Worm (Caenorhabditis elegans) whole organism, L2 larva: ENCODE measurements around the gene asp-7.

Experiments used
- C34F6.9 ChIP-seq: fragments of 150-350 bp; optimal IDR thresholded peaks from 2 replicates; lab custom pipeline; 2014; ENCODE audit warnings: missing biosample characterization, missing genetic modification characterization
- F13H6.1 ChIP-seq: sonication (generic microtip); optimal IDR thresholded peaks from 2 replicates; lab custom pipeline; 2016; ENCODE audit warnings: missing genetic modification characterization, missing compliant biosample characterization
- R02D3.7 ChIP-seq: fragments of 150-350 bp; optimal IDR thresholded peaks from 2 replicates; lab custom pipeline; 2014; ENCODE audit warnings: missing biosample characterization, missing genetic modification characterization
- Y55F3AM.14 ChIP-seq: fragments of 200-800 bp; sonication (Bioruptor generic); optimal IDR thresholded peaks from 2 replicates; lab custom pipeline; 2018; ENCODE audit warnings: mild to moderate bottlenecking, missing genetic modification characterization, missing compliant biosample characterization
- ZK546.5 ChIP-seq: sonication (generic microtip); optimal IDR thresholded peaks from 2 replicates; lab custom pipeline; 2017; ENCODE audit warnings: missing biosample characterization, missing genetic modification characterization
- aly-2 ChIP-seq: fragments of 150-350 bp; optimal IDR thresholded peaks from 2 replicates; lab custom pipeline; 2014; ENCODE audit warnings: missing biosample characterization, missing genetic modification characterization
- blmp-1 ChIP-seq: sonication (generic microtip); optimal IDR thresholded peaks from 2 replicates; lab custom pipeline; 2017; ENCODE audit warnings: missing genetic modification characterization, mild to moderate bottlenecking, missing compliant biosample characterization, antibody characterized with exemption, moderate library complexity; ENCODE audit not compliant: insufficient read depth
- ceh-16 ChIP-seq: fragments of 150-350 bp; optimal IDR thresholded peaks from 2 replicates; lab custom pipeline; 2014; ENCODE audit warnings: missing biosample characterization, missing genetic modification characterization
- crh-2 ChIP-seq: sonication (generic microtip); optimal IDR thresholded peaks from 2 replicates; lab custom pipeline; 2017; ENCODE audit warnings: missing biosample characterization, missing genetic modification characterization
- dmd-4 ChIP-seq: sonication (generic microtip); optimal IDR thresholded peaks from 2 replicates; lab custom pipeline; 2017; ENCODE audit warnings: missing biosample characterization, missing genetic modification characterization
- egl-27 ChIP-seq: sonication (generic microtip); optimal IDR thresholded peaks from 3 replicates; lab custom pipeline; 2017; ENCODE audit warnings: missing biosample characterization, missing genetic modification reagents, missing genetic modification characterization
- elt-1 ChIP-seq: fragments of 150-350 bp; optimal IDR thresholded peaks from 2 replicates; lab custom pipeline; 2014; ENCODE audit warnings: missing biosample characterization, missing genetic modification characterization
- elt-3 ChIP-seq: sonication (generic microtip); optimal IDR thresholded peaks from 2 replicates; lab custom pipeline; 2017; ENCODE audit warnings: missing biosample characterization, missing genetic modification characterization
- fos-1 ChIP-seq: fragments of 150-350 bp; optimal IDR thresholded peaks from 2 replicates; lab custom pipeline; 2014; ENCODE audit warnings: missing biosample characterization, missing genetic modification characterization
- lin-13 ChIP-seq: fragments of 150-350 bp; optimal IDR thresholded peaks from 2 replicates; lab custom pipeline; 2014; ENCODE audit warnings: missing biosample characterization, missing genetic modification reagents, missing genetic modification characterization
- lin-39 ChIP-seq: fragments of 150-350 bp; optimal IDR thresholded peaks from 2 replicates; lab custom pipeline; 2014; ENCODE audit warnings: missing biosample characterization, missing genetic modification reagents, missing genetic modification characterization
- lsy-2 ChIP-seq, 2 experiments: fragments of 150-350 bp in 1 of 2; sonication (generic microtip) in 1 of 2; optimal IDR thresholded peaks; 2 replicates each; lab custom pipeline; 2014 to 2017; ENCODE audit warnings: missing biosample characterization in 2 of 2, missing genetic modification characterization in 2 of 2
- mab-5 ChIP-seq: fragments of 150-350 bp; optimal IDR thresholded peaks from 2 replicates; lab custom pipeline; 2014; ENCODE audit warnings: missing biosample characterization, missing genetic modification characterization
- mbf-1 ChIP-seq: sonication (generic microtip); optimal IDR thresholded peaks from 2 replicates; lab custom pipeline; 2017; ENCODE audit warnings: missing biosample characterization, missing genetic modification characterization
- mdl-1 ChIP-seq, 2 experiments: fragments of 150-350 bp in 1 of 2; sonication (generic microtip) in 1 of 2; optimal IDR thresholded peaks; 2 replicates each; lab custom pipeline; 2017; ENCODE audit warnings: missing biosample characterization in 2 of 2, missing genetic modification characterization in 2 of 2
- nhr-10 ChIP-seq: sonication (generic microtip); optimal IDR thresholded peaks from 2 replicates; lab custom pipeline; 2017; ENCODE audit warnings: missing biosample characterization, missing genetic modification characterization
- nhr-11 ChIP-seq: fragments of 150-350 bp; optimal IDR thresholded peaks from 2 replicates; lab custom pipeline; 2014; ENCODE audit warnings: missing biosample characterization, missing genetic modification characterization
- nhr-21 ChIP-seq: fragments of 150-350 bp; optimal IDR thresholded peaks from 2 replicates; lab custom pipeline; 2014; ENCODE audit warnings: missing biosample characterization, missing genetic modification characterization
- nhr-237 ChIP-seq: fragments of 150-350 bp; optimal IDR thresholded peaks from 2 replicates; lab custom pipeline; 2014; ENCODE audit warnings: missing biosample characterization, missing genetic modification characterization
- nhr-77 ChIP-seq: fragments of 150-350 bp; optimal IDR thresholded peaks from 2 replicates; lab custom pipeline; 2014; ENCODE audit warnings: missing biosample characterization, missing genetic modification characterization
- peb-1 ChIP-seq: fragments of 150-350 bp; optimal IDR thresholded peaks from 2 replicates; lab custom pipeline; 2014; ENCODE audit warnings: missing biosample characterization, missing genetic modification characterization
- sem-4 ChIP-seq: fragments of 150-350 bp; optimal IDR thresholded peaks from 2 replicates; lab custom pipeline; 2014; ENCODE audit warnings: missing biosample characterization, missing genetic modification reagents, missing genetic modification characterization
- skn-1 ChIP-seq: sonication (generic microtip); optimal IDR thresholded peaks from 2 replicates; lab custom pipeline; 2017; ENCODE audit warnings: missing biosample characterization, missing genetic modification characterization
- sma-3 ChIP-seq: sonication (generic microtip); optimal IDR thresholded peaks from 2 replicates; lab custom pipeline; 2016; ENCODE audit warnings: missing genetic modification reagents, missing genetic modification characterization, missing compliant biosample characterization
- sma-9 ChIP-seq, 2 experiments: fragments of 150-350 bp in 1 of 2; sonication (generic microtip) in 1 of 2; optimal IDR thresholded peaks; 2 replicates each; lab custom pipeline; 2014 to 2016; ENCODE audit warnings: missing genetic modification characterization in 2 of 2, mild to moderate bottlenecking in 1 of 2, missing biosample characterization in 1 of 2, missing compliant biosample characterization in 1 of 2, missing genetic modification reagents in 1 of 2, moderate library complexity in 1 of 2
- snpc-4 ChIP-seq: fragments of 150-350 bp; optimal IDR thresholded peaks from 2 replicates; lab custom pipeline; 2014; ENCODE audit warnings: missing biosample characterization, missing genetic modification characterization
- unc-55 ChIP-seq: fragments of 150-350 bp; sonication (generic microtip); optimal IDR thresholded peaks from 3 replicates; lab custom pipeline; 2014; ENCODE audit warnings: missing biosample characterization, missing genetic modification reagents, missing genetic modification characterization
- unc-62 ChIP-seq: fragments of 150-350 bp; optimal IDR thresholded peaks from 2 replicates; lab custom pipeline; 2014; ENCODE audit warnings: missing biosample characterization, missing genetic modification reagents, missing genetic modification characterization
- zag-1 ChIP-seq: fragments of 150-350 bp; optimal IDR thresholded peaks from 2 replicates; lab custom pipeline; 2014; ENCODE audit warnings: missing biosample characterization, missing genetic modification characterization
- ztf-4 ChIP-seq: fragments of 150-350 bp; optimal IDR thresholded peaks from 2 replicates; lab custom pipeline; 2014; ENCODE audit warnings: missing biosample characterization, missing genetic modification characterization

The asp-7 gene

ce11 chrV:3021306-3021705 lies 6.8 kb upstream of the asp-7 start, which contains the start of gene irld-12:
irld-12 (minus strand) TSS chrV:3021406.
- TF ChIP-seq Y55F3AM.14 = no peak
- no peak for TF ChIP-seq zag-1 (tag; lab: Kevin White, UChicago)
- TF ChIP-seq ztf-4 (tag; lab: Kevin White, UChicago) = no peak
- no peak for TF ChIP-seq elt-1
- TF ChIP-seq nhr-21 (tag; lab: Kevin White, UChicago) = no peak
- TF ChIP-seq C34F6.9 (tag; lab: Kevin White, UChicago) = no peak
- TF ChIP-seq aly-2 (tag; lab: Kevin White, UChicago) = no peak
- no peak for TF ChIP-seq elt-3 (tag; lab: Kevin White, UChicago)
- no peak for TF ChIP-seq crh-2 (tag; lab: Kevin White, UChicago)
- no peak for TF ChIP-seq ZK546.5
- no peak for TF ChIP-seq snpc-4 (tag; lab: Kevin White, UChicago)
- no peak for TF ChIP-seq sma-9 (GFP tag; optimal IDR thresholded peaks at IDR 0.05; lab: Kevin White, UChicago)
- no peak for TF ChIP-seq sma-9 (tag; optimal IDR thresholded peaks at IDR 0.05; lab: Kevin White, UChicago)

ce11 chrV:3024274-3024673 lies 3.8 kb upstream of the asp-7 start, which contains the start of gene asp-8:
asp-8 (plus strand) TSS chrV:3024549.
- TF ChIP-seq F13H6.1 (tag; lab: Kevin White, UChicago) (no peak), unc-55 (no peak), blmp-1 (tag; lab: Kevin White, UChicago) (no peak), C34F6.9 (tag; lab: Kevin White, UChicago) (no peak), unc-62 (GFP tag; lab: Kevin White, UChicago) (no peak), aly-2 (tag; lab: Kevin White, UChicago) (no peak), fos-1 (tag; lab: Kevin White, UChicago) (peak; percentile 28), sma-9 (GFP tag; optimal IDR thresholded peaks at IDR 0.05; lab: Kevin White, UChicago) (peak; percentile 45), sma-9 (tag; optimal IDR thresholded peaks at IDR 0.05; lab: Kevin White, UChicago) (no peak), nhr-11 (tag; lab: Kevin White, UChicago) (no peak)

ce11 chrV:3032343-3032742 lies 4.3 kb downstream of the asp-7 start, which contains the start of gene irld-38:
irld-38 (minus strand) TSS chrV:3032443.
- TF ChIP-seq elt-3 (tag; lab: Kevin White, UChicago) (no peak), sem-4 (tag; lab: Kevin White, UChicago) (no peak), lin-13 (no peak), mdl-1 (tag; optimal IDR thresholded peaks at IDR 0.05; lab: Kevin White, UChicago) (no peak), dmd-4 (tag; lab: Kevin White, UChicago) (no peak), crh-2 (tag; lab: Kevin White, UChicago) (no peak), skn-1 (tag; lab: Kevin White, UChicago) (no peak), elt-1 (no peak), R02D3.7 (tag; lab: Kevin White, UChicago) (no peak), mbf-1 (no peak), ztf-4 (tag; lab: Kevin White, UChicago) (no peak), snpc-4 (tag; lab: Kevin White, UChicago) (no peak), nhr-77 (tag; lab: Kevin White, UChicago) (no peak), egl-27 (no peak), nhr-237 (tag; lab: Kevin White, UChicago) (no peak), nhr-10 (no peak)

ce11 chrV:3034236-3034635 lies 6.2 kb downstream of the asp-7 start, which contains the start of gene srw-8:
srw-8 (minus strand) TSS chrV:3034336.
- TF ChIP-seq peb-1 (tag; lab: Kevin White, UChicago) (no peak), crh-2 (tag; lab: Kevin White, UChicago) (no peak)

ce11 chrV:3038058-3038457 lies 10.0 kb downstream of the asp-7 start:
- TF ChIP-seq mdl-1 (tag; optimal IDR thresholded peaks at IDR 0.05; lab: Kevin White, UChicago) (no peak), elt-1 (no peak)

- no peak for TF ChIP-seq ztf-4 (tag; lab: Kevin White, UChicago)
- no peak for TF ChIP-seq lin-39 (tag; lab: Kevin White, UChicago)
- no peak for TF ChIP-seq F13H6.1 (tag; lab: Kevin White, UChicago)
- no peak for TF ChIP-seq ceh-16 (tag; lab: Kevin White, UChicago)
- TF ChIP-seq lin-13 = no peak
- TF ChIP-seq mab-5 (tag; lab: Kevin White, UChicago) = no peak
- TF ChIP-seq snpc-4 (tag; lab: Kevin White, UChicago) = no peak
- no peak for TF ChIP-seq lsy-2 (tag; optimal IDR thresholded peaks at IDR 0.05; lab: Kevin White, UChicago)
- no peak for TF ChIP-seq sma-3
- no peak for TF ChIP-seq nhr-11 (tag; lab: Kevin White, UChicago)
Observed at ce11 chrV:3039282-3039681, 11.2 kb downstream of the asp-7 start, which contains the start of gene chpf-2. chpf-2 (minus strand) TSS chrV:3039382.
